Worm (Caenorhabditis elegans) whole organism, mixed stage, embryonic: ENCODE data around the gene kin-4.

Source experiments
- ceh-39 ChIP-seq: fragments of 150-350 bp; optimal IDR thresholded peaks from 2 replicates; lab custom pipeline; 2014; ENCODE audit warnings: missing biosample characterization, missing genetic modification characterization
- ceh-83 ChIP-seq: fragments of 200-800 bp; sonication (Bioruptor generic); optimal IDR thresholded peaks from 2 replicates; lab custom pipeline; 2018; ENCODE audit warnings: mild to moderate bottlenecking, missing genetic modification characterization, missing compliant biosample characterization
- nhr-76 ChIP-seq: sonication (generic microtip); optimal IDR thresholded peaks from 2 replicates; lab custom pipeline; 2017; ENCODE audit warnings: missing biosample characterization, missing genetic modification characterization

ce11 chrIV:11435761-11436160, 10.2 kb downstream of the kin-4 start:
- no peak for TF ChIP-seq ceh-39 (tag; lab: Kevin White, UChicago)
- no peak for TF ChIP-seq nhr-76 (tag; lab: Kevin White, UChicago)
- no peak for TF ChIP-seq ceh-83 (GFP tag; lab: Kevin White, UChicago)
